Fruit fly (Drosophila melanogaster) whole organism, embryonic: Measurements from ENCODE around the gene mRpS11.

ENCODE experiments used
- Asciz ChIP-seq: fragments of 200-800 bp; sonication (Bioruptor generic); optimal IDR thresholded peaks from 2 replicates; lab custom pipeline; 2017; ENCODE audit warnings: missing biosample characterization, mild to moderate bottlenecking, missing genetic modification characterization, missing genetic modification reagents
- CG10209 ChIP-seq: fragments of 200-800 bp; sonication (Bioruptor generic); optimal IDR thresholded peaks from 3 replicates; lab custom pipeline; 2017; ENCODE audit warnings: missing biosample characterization, mild to moderate bottlenecking, missing genetic modification characterization, missing genetic modification reagents
- CG10543 ChIP-seq: fragments of 200-800 bp; sonication (Bioruptor generic); optimal IDR thresholded peaks from 3 replicates; lab custom pipeline; 2017; ENCODE audit warnings: missing biosample characterization, mild to moderate bottlenecking, missing genetic modification characterization, moderate library complexity
- CG13775 ChIP-seq: fragments of 200-800 bp; sonication (Bioruptor generic); optimal IDR thresholded peaks from 3 replicates; lab custom pipeline; 2017; ENCODE audit warnings: missing biosample characterization, mild to moderate bottlenecking, missing genetic modification characterization
- CG15073 ChIP-seq: fragments of 200-800 bp; sonication (Bioruptor generic); optimal IDR thresholded peaks from 2 replicates; lab custom pipeline; 2016; ENCODE audit warnings: missing biosample characterization, missing genetic modification characterization
- CG18011 ChIP-seq: fragments of 200-800 bp; sonication (Bioruptor generic); optimal IDR thresholded peaks from 2 replicates; lab custom pipeline; 2017; ENCODE audit warnings: missing biosample characterization, missing genetic modification characterization, mild to moderate bottlenecking, moderate library complexity, missing genotype
- CG2678 ChIP-seq: fragments of 200-800 bp; sonication (Bioruptor generic); optimal IDR thresholded peaks from 3 replicates; lab custom pipeline; 2019; ENCODE audit warnings: missing biosample characterization, mild to moderate bottlenecking, missing genetic modification characterization, moderate library complexity
- CG31365 ChIP-seq: fragments of 200-800 bp; sonication (Bioruptor generic); optimal IDR thresholded peaks from 2 replicates; lab custom pipeline; 2018; ENCODE audit warnings: missing biosample characterization, mild to moderate bottlenecking, missing genetic modification characterization
- CG31388 ChIP-seq: fragments of 200-800 bp; sonication (Bioruptor generic); optimal IDR thresholded peaks from 2 replicates; lab custom pipeline; 2016; ENCODE audit warnings: missing biosample characterization, missing genetic modification characterization
- CG31441 ChIP-seq: fragments of 200-800 bp; sonication (Bioruptor generic); IDR thresholded peaks from 2 replicates; pipeline ENCODE4 v1.3.6; 2022; ENCODE audit warnings: missing biosample characterization, missing genetic modification characterization
- CG33213 ChIP-seq: fragments of 200-800 bp; sonication (Bioruptor generic); optimal IDR thresholded peaks from 3 replicates; lab custom pipeline; 2016; ENCODE audit warnings: missing biosample characterization, missing genetic modification characterization
- CG42726 ChIP-seq: fragments of 200-800 bp; sonication (Bioruptor generic); IDR thresholded peaks from 2 replicates; pipeline ENCODE4 v1.3.6; 2022; ENCODE audit warnings: missing biosample characterization, missing genetic modification characterization; ENCODE audit not compliant: partially characterized antibody
- CG7839 ChIP-seq: fragments of 200-800 bp; sonication (Bioruptor generic); optimal IDR thresholded peaks from 3 replicates; lab custom pipeline; 2018; ENCODE audit warnings: missing biosample characterization, mild to moderate bottlenecking, missing genetic modification characterization, moderate library complexity
- CG7987 ChIP-seq: fragments of 200-800 bp; sonication (Bioruptor generic); optimal IDR thresholded peaks from 2 replicates; lab custom pipeline; 2018; ENCODE audit warnings: missing biosample characterization, mild to moderate bottlenecking, missing genetic modification characterization, moderate library complexity
- CG8359 ChIP-seq: fragments of 200-800 bp; sonication (Bioruptor generic); optimal IDR thresholded peaks from 2 replicates; lab custom pipeline; 2017; ENCODE audit warnings: missing biosample characterization, mild to moderate bottlenecking, missing genetic modification characterization, borderline replicate concordance
- D ChIP-seq, 2 experiments: fragments of 200-800 bp in 1 of 2; fragments of >200 bp in 1 of 2; sonication (Bioruptor generic) in 1 of 2; optimal IDR thresholded peaks; 2 replicates in 1 of 2; 3 replicates in 1 of 2; lab custom pipeline; 2017; ENCODE audit warnings: mild to moderate bottlenecking in 1 of 2, missing biosample characterization in 1 of 2, missing genetic modification characterization in 1 of 2, missing genetic modification reagents in 1 of 2
- Dll ChIP-seq: fragments of 200-800 bp; sonication (Bioruptor generic); IDR thresholded peaks from 4 replicates; pipeline ENCODE4 v1.3.6; 2022; ENCODE audit warnings: missing biosample characterization, missing genetic modification characterization; ENCODE audit not compliant: partially characterized antibody
- Drgx ChIP-seq: fragments of 200-800 bp; sonication (Bioruptor generic); IDR thresholded peaks from 2 replicates; pipeline ENCODE4 v1.3.6; 2022; ENCODE audit warnings: missing biosample characterization, missing genetic modification characterization
- GATAe ChIP-seq: fragments of 200-800 bp; sonication (Bioruptor generic); conservative IDR thresholded peaks from 2 replicates; pipeline ENCODE4 v1.3.6; 2022; ENCODE audit warnings: missing biosample characterization, missing genetic modification characterization
- HLH4C ChIP-seq: fragments of 200-800 bp; sonication (Bioruptor generic); IDR thresholded peaks from 3 replicates; pipeline ENCODE4 v1.3.6; 2022; ENCODE audit warnings: missing biosample characterization, missing genetic modification characterization; ENCODE audit not compliant: partially characterized antibody
- HLH54F ChIP-seq: fragments of 200-800 bp; sonication (Bioruptor generic); optimal IDR thresholded peaks from 3 replicates; lab custom pipeline; 2016; ENCODE audit warnings: missing biosample characterization, missing genetic modification characterization
- Hand ChIP-seq: fragments of 200-800 bp; sonication (Bioruptor generic); optimal IDR thresholded peaks from 2 replicates; lab custom pipeline; 2017; ENCODE audit warnings: mild to moderate bottlenecking, missing biosample characterization, missing genetic modification reagents, missing genetic modification characterization
- Jarid2 ChIP-seq: fragments of 200-800 bp; sonication (Bioruptor generic); optimal IDR thresholded peaks from 3 replicates; lab custom pipeline; 2017; ENCODE audit warnings: mild to moderate bottlenecking, missing biosample characterization, missing genetic modification reagents, missing genetic modification characterization
- Myb ChIP-seq: fragments of 200-800 bp; sonication (Bioruptor generic); optimal IDR thresholded peaks from 2 replicates; lab custom pipeline; 2016; ENCODE audit warnings: missing biosample characterization, missing genetic modification characterization
- Nf-YC ChIP-seq: fragments of 200-800 bp; optimal IDR thresholded peaks from 3 replicates; lab custom pipeline; 2019; ENCODE audit warnings: missing biosample characterization, mild to moderate bottlenecking, missing genetic modification characterization, moderate library complexity
- Pdp1 ChIP-seq, 2 experiments: fragments of 200-800 bp; sonication (Bioruptor generic); optimal IDR thresholded peaks; 3 replicates each; lab custom pipeline; 2016; ENCODE audit warnings: missing biosample characterization in 2 of 2, missing genetic modification characterization in 2 of 2, mild to moderate bottlenecking in 1 of 2, moderate library complexity in 1 of 2
- Scr ChIP-seq: fragments of 200-800 bp; sonication (Bioruptor generic); IDR thresholded peaks from 2 replicates; pipeline ENCODE4 v1.3.6; 2022; ENCODE audit warnings: missing biosample characterization, missing genetic modification characterization; ENCODE audit not compliant: partially characterized antibody
- Ssrp ChIP-seq: fragments of 200-800 bp; sonication (Bioruptor generic); optimal IDR thresholded peaks from 2 replicates; lab custom pipeline; 2018; ENCODE audit warnings: missing biosample characterization, mild to moderate bottlenecking, missing genetic modification characterization, moderate library complexity
- al ChIP-seq: fragments of 200-800 bp; sonication (Bioruptor generic); IDR thresholded peaks from 2 replicates; pipeline ENCODE4 v1.3.6; 2022; ENCODE audit warnings: missing biosample characterization, missing genetic modification characterization
- ara ChIP-seq: fragments of 200-800 bp; sonication (Bioruptor generic); IDR thresholded peaks from 2 replicates; pipeline ENCODE4 v1.3.6; 2022; ENCODE audit warnings: missing biosample characterization, missing genetic modification characterization
- ase ChIP-seq: fragments of 200-800 bp; sonication (Bioruptor generic); IDR thresholded peaks from 3 replicates; pipeline ENCODE4 v1.3.6; 2022; ENCODE audit warnings: missing biosample characterization, missing genetic modification characterization
- cas ChIP-seq: fragments of 200-800 bp; sonication (Bioruptor generic); IDR thresholded peaks from 2 replicates; pipeline ENCODE4 v1.3.6; 2022; ENCODE audit warnings: missing biosample characterization, missing genetic modification characterization
- cwo ChIP-seq: fragments of 200-800 bp; sonication (Bioruptor generic); optimal IDR thresholded peaks from 3 replicates; lab custom pipeline; 2017; ENCODE audit warnings: missing biosample characterization, missing genetic modification characterization, mild to moderate bottlenecking, moderate library complexity, missing genetic modification reagents
- danr ChIP-seq: fragments of 200-800 bp; sonication (Bioruptor generic); IDR thresholded peaks from 2 replicates; pipeline ENCODE4 v1.3.6; 2022; ENCODE audit warnings: missing biosample characterization, missing genetic modification characterization
- dati ChIP-seq: fragments of 200-800 bp; sonication (Bioruptor generic); IDR thresholded peaks from 2 replicates; pipeline ENCODE4 v1.3.6; 2022; ENCODE audit warnings: missing biosample characterization, missing genetic modification characterization
- emc ChIP-seq: fragments of 200-800 bp; sonication (Bioruptor generic); optimal IDR thresholded peaks from 2 replicates; lab custom pipeline; 2016; ENCODE audit warnings: missing biosample characterization, missing genetic modification characterization
- fd96Cb ChIP-seq: fragments of 200-800 bp; sonication (Bioruptor generic); optimal IDR thresholded peaks from 2 replicates; lab custom pipeline; 2018; ENCODE audit warnings: missing biosample characterization, mild to moderate bottlenecking, missing genetic modification characterization, moderate library complexity
- gfzf ChIP-seq: fragments of 200-800 bp; sonication (Bioruptor generic); optimal IDR thresholded peaks from 2 replicates; lab custom pipeline; 2016; ENCODE audit warnings: missing biosample characterization, mild to moderate bottlenecking, missing genetic modification characterization, moderate library complexity
- gro ChIP-seq: fragments of 200-800 bp; sonication (Bioruptor generic); optimal IDR thresholded peaks from 2 replicates; lab custom pipeline; 2016; ENCODE audit warnings: missing biosample characterization, missing genetic modification characterization
- ken ChIP-seq: fragments of 200-800 bp; sonication (Bioruptor generic); IDR thresholded peaks from 3 replicates; pipeline ENCODE4 v1.3.6; 2022; ENCODE audit warnings: missing biosample characterization, missing genetic modification characterization
- mirr ChIP-seq: fragments of 200-800 bp; sonication (Bioruptor generic); optimal IDR thresholded peaks from 3 replicates; lab custom pipeline; 2018; ENCODE audit warnings: missing biosample characterization, mild to moderate bottlenecking, missing genetic modification characterization
- nerfin-1 ChIP-seq: fragments of 200-800 bp; sonication (Bioruptor generic); optimal IDR thresholded peaks from 3 replicates; lab custom pipeline; 2019; ENCODE audit warnings: missing biosample characterization, mild to moderate bottlenecking, missing genetic modification characterization, moderate library complexity
- rib ChIP-seq: fragments of 200-800 bp; sonication (Bioruptor generic); IDR thresholded peaks from 2 replicates; pipeline ENCODE4 v1.3.6; 2022; ENCODE audit warnings: missing biosample characterization, missing genetic modification characterization
- seq ChIP-seq: fragments of 200-800 bp; sonication (Bioruptor generic); IDR thresholded peaks from 2 replicates; pipeline ENCODE4 v1.3.6; 2022; ENCODE audit warnings: missing biosample characterization, missing genetic modification characterization
- slou ChIP-seq: fragments of 200-800 bp; sonication (Bioruptor generic); optimal IDR thresholded peaks from 3 replicates; lab custom pipeline; 2016; ENCODE audit warnings: missing biosample characterization, missing genetic modification characterization
- ssp ChIP-seq: fragments of 200-800 bp; sonication (Bioruptor generic); IDR thresholded peaks from 2 replicates; pipeline ENCODE4 v1.3.6; 2022; ENCODE audit warnings: missing biosample characterization, missing genetic modification characterization
- tin ChIP-seq: fragments of 200-800 bp; sonication (Bioruptor generic); optimal IDR thresholded peaks from 3 replicates; lab custom pipeline; 2016; ENCODE audit warnings: missing biosample characterization, missing genetic modification characterization
- wek ChIP-seq: fragments of 200-800 bp; sonication (Bioruptor generic); optimal IDR thresholded peaks from 3 replicates; lab custom pipeline; 2018; ENCODE audit warnings: missing biosample characterization, mild to moderate bottlenecking, missing genetic modification characterization, moderate library complexity
- zf30C ChIP-seq: fragments of 200-800 bp; sonication (Bioruptor generic); optimal IDR thresholded peaks from 3 replicates; lab custom pipeline; 2018; ENCODE audit warnings: missing biosample characterization, mild to moderate bottlenecking, missing genetic modification characterization

The mRpS11 gene

dm6 chr3R:17072526-17073114 is at the start of gene mRpS11, which contains the start of gene Ns1 (continued):
- no peak for TF ChIP-seq Dll (GFP tag; lab: Robert Waterston, UW)
- TF ChIP-seq CG13775 (GFP tag; lab: Kevin White, UChicago) = peak; percentile 7
- TF ChIP-seq CG7987 = peak; percentile 76
- TF ChIP-seq CG18011 = no peak
- no peak for TF ChIP-seq HLH4C (GFP tag; lab: Robert Waterston, UW)
- no peak for TF ChIP-seq ken (GFP tag; lab: Robert Waterston, UW)
- TF ChIP-seq danr = no peak
- TF ChIP-seq CG31388 (GFP tag; lab: Kevin White, UChicago) = no peak
- TF ChIP-seq CG2678 (tag; lab: Kevin White, UChicago) = no peak
- no peak for TF ChIP-seq slou
- TF ChIP-seq CG42726 = no peak
- peak; percentile 49 for TF ChIP-seq Scr (GFP tag; lab: Robert Waterston, UW)
- TF ChIP-seq tin = peak; percentile 11
- no peak for TF ChIP-seq Ssrp
- TF ChIP-seq al (GFP tag; lab: Robert Waterston, UW) = no peak
- peak in 1 of 2 experiments; percentile 100 for TF ChIP-seq Pdp1 (GFP tag; optimal IDR thresholded peaks at IDR 0.05; lab: Kevin White, UChicago)
- no peak for TF ChIP-seq Drgx
- TF ChIP-seq ara (GFP tag; lab: Robert Waterston, UW) = no peak
- no peak for TF ChIP-seq CG7839 (tag; lab: Kevin White, UChicago)
- peak; percentile 15 for TF ChIP-seq HLH54F
- TF ChIP-seq CG8359 = no peak
- TF ChIP-seq Jarid2 (GFP tag; lab: Kevin White, UChicago) = no peak
- peak; percentile 50 for TF ChIP-seq Myb (GFP tag; lab: Kevin White, UChicago)
- TF ChIP-seq wek (GFP tag; lab: Kevin White, UChicago) = no peak
- TF ChIP-seq CG10543 = peak; percentile 32
- peak; percentile 38 for TF ChIP-seq mirr (GFP tag; lab: Kevin White, UChicago)
- peak; percentile 91 for TF ChIP-seq nerfin-1 (tag; lab: Kevin White, UChicago)
- peak; percentile 85 for TF ChIP-seq cwo (GFP tag; lab: Kevin White, UChicago)
- TF ChIP-seq CG31365 (tag; lab: Kevin White, UChicago) = no peak
- TF ChIP-seq Hand (GFP tag; lab: Kevin White, UChicago) = no peak
- no peak for TF ChIP-seq Asciz (GFP tag; lab: Kevin White, UChicago)
- peak; percentile 20 for TF ChIP-seq gfzf (GFP tag; lab: Kevin White, UChicago)
- TF ChIP-seq CG31441 (GFP tag; lab: Robert Waterston, UW) = no peak
- TF ChIP-seq dati = no peak
- no peak for TF ChIP-seq GATAe (GFP tag; lab: Robert Waterston, UW)
- TF ChIP-seq CG10209 (GFP tag; lab: Kevin White, UChicago) = no peak
- no peak for TF ChIP-seq rib (GFP tag; lab: Robert Waterston, UW)
- no peak for TF ChIP-seq D (optimal IDR thresholded peaks at IDR 0.05; lab: Kevin White, UChicago)
- TF ChIP-seq D (GFP tag; optimal IDR thresholded peaks at IDR 0.05; lab: Kevin White, UChicago) = no peak
- no peak for TF ChIP-seq zf30C (GFP tag; lab: Kevin White, UChicago)
- no peak for TF ChIP-seq cas (GFP tag; lab: Robert Waterston, UW)
- peak; percentile 44 for TF ChIP-seq CG33213 (GFP tag; lab: Kevin White, UChicago)
- no peak for TF ChIP-seq ase (GFP tag; lab: Robert Waterston, UW)
- peak; percentile 24 for TF ChIP-seq Nf-YC (tag; lab: Kevin White, UChicago)
- 0 out of 2 replicates have a peak, but pooled peaks have one; percentile 15 for TF ChIP-seq seq
- TF ChIP-seq gro (GFP tag; lab: Kevin White, UChicago) = peak; percentile 29
- no peak for TF ChIP-seq fd96Cb
- TF ChIP-seq ssp (GFP tag; lab: Robert Waterston, UW) = no peak
- no peak for TF ChIP-seq CG15073 (GFP tag; lab: Kevin White, UChicago)
- no peak for TF ChIP-seq emc (GFP tag; lab: Kevin White, UChicago)
